Worm (Caenorhabditis elegans) whole organism, L4 larva: ENCODE results near the gene ZK177.11.

ENCODE experiments used
- gei-8 ChIP-seq: fragments of 200-800 bp; sonication (Bioruptor generic); optimal IDR thresholded peaks from 2 replicates; lab custom pipeline; 2018; ENCODE audit warnings: mild to moderate bottlenecking, missing genetic modification characterization, missing compliant biosample characterization
- zag-1 ChIP-seq: fragments of 150-350 bp; optimal IDR thresholded peaks from 2 replicates; lab custom pipeline; 2014; ENCODE audit warnings: missing biosample characterization, missing genetic modification characterization

DNA sequence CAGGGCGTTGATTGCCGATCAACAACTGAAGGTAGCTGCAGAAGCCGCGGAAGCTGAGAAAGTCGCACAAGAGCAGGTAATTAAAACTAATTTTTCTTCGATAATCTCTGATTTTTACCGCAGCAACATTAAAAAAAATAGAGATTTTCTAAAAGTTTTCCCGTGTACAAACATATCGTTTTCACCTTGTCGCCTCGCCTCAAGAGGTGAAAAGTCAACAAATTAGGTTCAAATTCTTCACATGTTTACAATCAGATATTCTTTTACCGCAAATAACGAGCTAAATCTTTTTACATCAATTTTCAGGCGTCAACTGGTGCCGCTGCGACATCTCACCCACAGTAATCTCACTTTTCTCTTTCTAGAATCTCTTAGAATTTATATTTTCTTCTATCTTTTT lies 47.8 kb upstream of the ZK177.11 start, which contains the start of gene ilcr-2:
- no peak for TF ChIP-seq gei-8 (GFP tag; lab: Kevin White, UChicago)
- TF ChIP-seq zag-1 (tag; lab: Kevin White, UChicago), result no peak
